Worm (Caenorhabditis elegans): ENCODE results near the gene math-41.

ce11 chrII:1878663-1879062 is 54.2 kb downstream of the math-41 start, which contains the start of gene math-16:
- TF ChIP-seq lin-13 (GFP tag; optimal IDR thresholded peaks at IDR 0.05) (no peak), unc-62 (GFP tag; optimal IDR thresholded peaks at IDR 0.05) (no peak)

Data from whole organism, L2 larva.